Worm (Caenorhabditis elegans): ENCODE data around the gene mnat-1.

mnat-1 gene

ce11 chrII:2504431-2504928 is 26.0 kb upstream of the mnat-1 start, which contains the start of gene gbas-1:
Gene gbas-1 (plus strand): TSS chrII:2504878.
- TF ChIP-seq mdl-1 (tag; optimal IDR thresholded peaks at IDR 0.05) = no peak
- TF ChIP-seq Y55F3AM.14 (GFP tag; optimal IDR thresholded peaks at IDR 0.05) = no peak
- no peak for TF ChIP-seq fos-1 (tag; optimal IDR thresholded peaks at IDR 0.05)
- TF ChIP-seq snpc-4 (tag; optimal IDR thresholded peaks at IDR 0.05) = no peak
- no peak for TF ChIP-seq nhr-237 (tag; optimal IDR thresholded peaks at IDR 0.05)
- TF ChIP-seq C34F6.9 (tag; optimal IDR thresholded peaks at IDR 0.05) = peak; percentile 52
- TF ChIP-seq ZK546.5 (tag; optimal IDR thresholded peaks at IDR 0.05) = no peak
- peak; percentile 89 for TF ChIP-seq gmeb-1 (tag; optimal IDR thresholded peaks at IDR 0.05)
- no peak for TF ChIP-seq egl-27 (tag; optimal IDR thresholded peaks at IDR 0.05)
- TF ChIP-seq sem-4 (tag; optimal IDR thresholded peaks at IDR 0.05) = no peak
- no peak for TF ChIP-seq nhr-77 (tag; optimal IDR thresholded peaks at IDR 0.05)
- no peak for TF ChIP-seq nhr-21 (tag; optimal IDR thresholded peaks at IDR 0.05)
- no peak for TF ChIP-seq nhr-25 (tag; optimal IDR thresholded peaks at IDR 0.05)
- TF ChIP-seq R02D3.7 (tag; optimal IDR thresholded peaks at IDR 0.05) = no peak
- TF ChIP-seq lsy-2 (tag; optimal IDR thresholded peaks at IDR 0.05) = peak; percentile 2 to 66
- TF ChIP-seq unc-55 (GFP tag; optimal IDR thresholded peaks at IDR 0.05) = peak; percentile 58
- TF ChIP-seq ceh-82 (tag; optimal IDR thresholded peaks at IDR 0.05) = no peak
- peak; percentile 31 for TF ChIP-seq lin-13 (GFP tag; optimal IDR thresholded peaks at IDR 0.05)
- no peak for TF ChIP-seq blmp-1 (tag; optimal IDR thresholded peaks at IDR 0.05; ENCODE audit: insufficient read depth)

ce11 chrII:2503703-2504430 is 25.4 kb upstream of the mnat-1 start:
- TF ChIP-seq R02D3.7 (tag; optimal IDR thresholded peaks at IDR 0.05) (no peak), elt-3 (tag; optimal IDR thresholded peaks at IDR 0.05) (no peak), fos-1 (tag; optimal IDR thresholded peaks at IDR 0.05) (peak; percentile 49), gmeb-1 (tag; optimal IDR thresholded peaks at IDR 0.05) (peak; percentile 16), ama-1 (optimal IDR thresholded peaks at IDR 0.05) (no peak)

- TF ChIP-seq nhr-21 (tag; optimal IDR thresholded peaks at IDR 0.05) (no peak), fos-1 (tag; optimal IDR thresholded peaks at IDR 0.05) (no peak), snpc-4 (tag; optimal IDR thresholded peaks at IDR 0.05) (no peak), sem-4 (tag; optimal IDR thresholded peaks at IDR 0.05) (no peak), C34F6.9 (tag; optimal IDR thresholded peaks at IDR 0.05) (no peak), ceh-82 (tag; optimal IDR thresholded peaks at IDR 0.05) (no peak), blmp-1 (tag; optimal IDR thresholded peaks at IDR 0.05; ENCODE audit: insufficient read depth) (no peak), lin-39 (tag; optimal IDR thresholded peaks at IDR 0.05) (no peak), ceh-16 (tag; optimal IDR thresholded peaks at IDR 0.05) (no peak), unc-55 (GFP tag; optimal IDR thresholded peaks at IDR 0.05) (no peak)
These were observed 9.9 kb upstream of the mnat-1 start, which contains the start of gene F53G2.1 for ce11 chrII:2488386-2488785. Gene F53G2.1 (plus strand): TSS chrII:2488686.

- TF ChIP-seq skn-1 (tag; optimal IDR thresholded peaks at IDR 0.05) (no peak), dmd-4 (tag; optimal IDR thresholded peaks at IDR 0.05) (no peak), aly-2 (tag; optimal IDR thresholded peaks at IDR 0.05) (no peak), mab-5 (tag; optimal IDR thresholded peaks at IDR 0.05) (no peak), snpc-4 (tag; optimal IDR thresholded peaks at IDR 0.05) (no peak), nhr-10 (tag; optimal IDR thresholded peaks at IDR 0.05) (no peak), nhr-12 (tag; optimal IDR thresholded peaks at IDR 0.05) (no peak), unc-55 (GFP tag; optimal IDR thresholded peaks at IDR 0.05) (no peak), lsy-2 (tag; optimal IDR thresholded peaks at IDR 0.05) (no peak), ama-1 (optimal IDR thresholded peaks at IDR 0.05) (no peak), mbf-1 (tag; optimal IDR thresholded peaks at IDR 0.05) (no peak), R02D3.7 (tag; optimal IDR thresholded peaks at IDR 0.05) (no peak), unc-39 (tag; optimal IDR thresholded peaks at IDR 0.05) (no peak), mdl-1 (tag; optimal IDR thresholded peaks at IDR 0.05) (no peak), nhr-21 (tag; optimal IDR thresholded peaks at IDR 0.05) (no peak), ztf-1 (GFP tag; conservative IDR thresholded peaks at IDR 0.05) (no peak)
These were observed 5.1 kb upstream of the mnat-1 start, which contains the start of gene F53G2.13 for ce11 chrII:2483507-2483906. Gene F53G2.13 (plus strand): TSS chrII:2483807.

- TF ChIP-seq crh-2 (tag; optimal IDR thresholded peaks at IDR 0.05) (no peak), ZK546.5 (tag; optimal IDR thresholded peaks at IDR 0.05) (no peak), egl-27 (tag; optimal IDR thresholded peaks at IDR 0.05) (no peak), mbf-1 (tag; optimal IDR thresholded peaks at IDR 0.05) (no peak), nhr-21 (tag; optimal IDR thresholded peaks at IDR 0.05) (no peak), unc-39 (tag; optimal IDR thresholded peaks at IDR 0.05) (no peak), ztf-4 (tag; optimal IDR thresholded peaks at IDR 0.05) (no peak), skn-1 (tag; optimal IDR thresholded peaks at IDR 0.05) (no peak), mdl-1 (tag; optimal IDR thresholded peaks at IDR 0.05) (no peak), lin-11 (tag; optimal IDR thresholded peaks at IDR 0.05) (no peak), gmeb-1 (tag; optimal IDR thresholded peaks at IDR 0.05) (no peak)
These were observed 3.2 kb upstream of the mnat-1 start, which contains the start of gene F53G2.2 for ce11 chrII:2481621-2482020. Gene F53G2.2 (plus strand): TSS chrII:2481921.
